Worm (Caenorhabditis elegans): Measurements from ENCODE around the gene pals-21.

The pals-21 gene

ce11 chrIII:1354523-1354922 lies 25.9 kb downstream of the pals-21 start:
- TF ChIP-seq lir-3 (tag; optimal IDR thresholded peaks at IDR 0.05) (no peak), nhr-48 (tag; optimal IDR thresholded peaks at IDR 0.05) (no peak), lim-7 (GFP tag; IDR thresholded peaks at IDR 0.05) (0 out of 2 replicates have a peak, but pooled peaks have one; percentile 59), lin-13 (GFP tag; optimal IDR thresholded peaks at IDR 0.05) (no peak), F44E2.7 (GFP tag; IDR thresholded peaks at IDR 0.05) (no peak), mxl-2 (GFP tag; conservative IDR thresholded peaks at IDR 0.05) (no peak), nhr-10 (tag; optimal IDR thresholded peaks at IDR 0.05) (no peak), ctbp-1 (GFP tag; IDR thresholded peaks at IDR 0.05) (no peak), Y5F2A.4 (GFP tag; optimal IDR thresholded peaks at IDR 0.05) (no peak)

ce11 chrIII:1350745-1351144 lies 29.7 kb downstream of the pals-21 start, which contains the start of gene Y82E9BL.3:
Gene Y82E9BL.3, minus strand, starts transcription at chrIII:1350845.
- TF ChIP-seq F44E2.7 (GFP tag; IDR thresholded peaks at IDR 0.05) (no peak), hlh-30 (tag; optimal IDR thresholded peaks at IDR 0.05; ENCODE audit: insufficient read depth) (no peak)

ce11 chrIII:1349313-1349712 lies 31.1 kb downstream of the pals-21 start, which contains the start of gene fbxa-25:
Gene fbxa-25, minus strand, starts transcription at chrIII:1349450.
- TF ChIP-seq mxl-3 (GFP tag; optimal IDR thresholded peaks at IDR 0.05), result peak; percentile 30
- peak in 1 of 2 experiments; percentile 31 for TF ChIP-seq mdl-1 (tag; optimal IDR thresholded peaks at IDR 0.05)
- TF ChIP-seq unc-62 (GFP tag; optimal IDR thresholded peaks at IDR 0.05 in 1 of 2), result no peak
- TF ChIP-seq unc-62 (tag; optimal IDR thresholded peaks at IDR 0.05), result no peak
- TF ChIP-seq php-3 (GFP tag; IDR thresholded peaks at IDR 0.05), result 0 out of 2 replicates have a peak, but pooled peaks have one; percentile 48
- no peak for TF ChIP-seq nhr-77 (tag; optimal IDR thresholded peaks at IDR 0.05)
- peak; percentile 34 for TF ChIP-seq nhr-28 (tag; optimal IDR thresholded peaks at IDR 0.05)
- peak; percentile 64 for TF ChIP-seq pqm-1 (tag; optimal IDR thresholded peaks at IDR 0.05)
- no peak for TF ChIP-seq daf-16 (GFP tag; optimal IDR thresholded peaks at IDR 0.05)
- peak; percentile 29 for TF ChIP-seq daf-16 (tag; optimal IDR thresholded peaks at IDR 0.05)
- TF ChIP-seq hif-1 (tag; optimal IDR thresholded peaks at IDR 0.05), result peak in 1 of 2 experiments; percentile 20
- no peak for TF ChIP-seq fkh-10 (GFP tag; optimal IDR thresholded peaks at IDR 0.05)

ce11 chrIII:1347539-1347938 lies 32.9 kb downstream of the pals-21 start, which contains the start of gene Y82E9BL.5:
Gene Y82E9BL.5, minus strand, starts transcription at chrIII:1347639.
- no peak for TF ChIP-seq zfp-3 (GFP tag; conservative IDR thresholded peaks at IDR 0.05)
- no peak for TF ChIP-seq lin-15B (tag; optimal IDR thresholded peaks at IDR 0.05)
- TF ChIP-seq madf-5 (GFP tag; IDR thresholded peaks at IDR 0.05), result no peak
- no peak for TF ChIP-seq ctbp-1 (GFP tag; IDR thresholded peaks at IDR 0.05)
- no peak for TF ChIP-seq nhr-28 (tag; optimal IDR thresholded peaks at IDR 0.05)
- no peak for TF ChIP-seq nhr-41 (GFP tag; IDR thresholded peaks at IDR 0.05)
- TF ChIP-seq cey-2 (tag; optimal IDR thresholded peaks at IDR 0.05; ENCODE audit: borderline replicate concordance, insufficient read depth), result no peak
- no peak for TF ChIP-seq dpl-1 (GFP tag; optimal IDR thresholded peaks at IDR 0.05)

ce11 chrIII:1347003-1347402 lies 33.4 kb downstream of the pals-21 start:
- no peak for TF ChIP-seq nhr-41 (GFP tag; IDR thresholded peaks at IDR 0.05)
- TF ChIP-seq unc-62 (GFP tag; optimal IDR thresholded peaks at IDR 0.05 in 1 of 2), result peak in 1 of 2 experiments; percentile 58
- no peak for TF ChIP-seq unc-62 (tag; optimal IDR thresholded peaks at IDR 0.05)
- no peak for TF ChIP-seq dmd-9 (GFP tag; IDR thresholded peaks at IDR 0.05)
- TF ChIP-seq aha-1 (tag), result peak; percentile 92
- TF ChIP-seq sdz-12 (GFP tag; optimal IDR thresholded peaks at IDR 0.05), result no peak
- TF ChIP-seq php-3 (GFP tag; IDR thresholded peaks at IDR 0.05), result no peak

- TF ChIP-seq F26F4.8 (GFP tag; conservative IDR thresholded peaks at IDR 0.05), result no peak
- no peak for TF ChIP-seq ZK337.2 (GFP tag; IDR thresholded peaks at IDR 0.05)
- TF ChIP-seq fkh-10 (GFP tag; optimal IDR thresholded peaks at IDR 0.05), result no peak
- no peak for TF ChIP-seq nhr-237 (tag; optimal IDR thresholded peaks at IDR 0.05)
- TF ChIP-seq hlh-30 (tag; optimal IDR thresholded peaks at IDR 0.05; ENCODE audit: insufficient read depth), result no peak
- TF ChIP-seq ceh-44 (GFP tag; IDR thresholded peaks at IDR 0.05), result no peak
- no peak for TF ChIP-seq D1046.2 (GFP tag; IDR thresholded peaks at IDR 0.05)
- TF ChIP-seq tag-97 (GFP tag; IDR thresholded peaks at IDR 0.05), result no peak
- TF ChIP-seq daf-12 (tag; optimal IDR thresholded peaks at IDR 0.05), result no peak
- no peak for TF ChIP-seq pha-4 (GFP tag; IDR thresholded peaks at IDR 0.05)
- TF ChIP-seq pha-4 (tag; optimal IDR thresholded peaks at IDR 0.05), result no peak
- TF ChIP-seq dmd-9 (GFP tag; IDR thresholded peaks at IDR 0.05), result no peak
- TF ChIP-seq nhr-111 (GFP tag; optimal IDR thresholded peaks at IDR 0.05), result no peak
- TF ChIP-seq R02D3.7 (tag; optimal IDR thresholded peaks at IDR 0.05), result no peak
- TF ChIP-seq spr-3 (GFP tag; optimal IDR thresholded peaks at IDR 0.05), result no peak
Observed at ce11 chrIII:1345694-1346093, 34.7 kb downstream of the pals-21 start, which contains the start of gene Y82E9BL.6. Gene Y82E9BL.6, minus strand, starts transcription at chrIII:1345794.

Data from whole organism, L4 larva.